Worm (Caenorhabditis elegans): ENCODE results near the gene flp-12.

DNA sequence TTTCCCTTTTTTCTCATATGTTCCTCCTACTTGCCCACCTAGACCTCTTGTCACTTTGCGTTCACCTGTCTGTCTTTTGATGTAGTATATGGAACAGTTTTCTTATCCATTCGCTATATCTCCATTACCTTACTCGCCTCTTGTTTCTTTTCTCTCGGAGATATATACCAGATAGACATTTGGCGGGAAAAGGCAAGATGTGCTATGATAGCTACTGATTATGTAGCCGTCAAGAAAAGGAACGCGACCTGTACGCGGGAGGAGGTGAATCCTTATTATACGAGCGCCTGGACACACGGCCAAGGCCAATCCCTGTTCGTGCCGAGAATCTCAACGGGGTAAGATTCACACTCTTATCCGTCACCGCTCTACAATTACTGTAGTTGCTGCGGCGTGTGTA, 39.1 kb downstream of the flp-12 start:
- TF ChIP-seq ztf-29 (GFP tag; IDR thresholded peaks at IDR 0.05) (no peak), flt-1 (GFP tag; IDR thresholded peaks at IDR 0.05) (no peak), ztf-23 (GFP tag; IDR thresholded peaks at IDR 0.05) (no peak), klf-2 (GFP tag; conservative IDR thresholded peaks at IDR 0.05) (no peak), med-1 (GFP tag; optimal IDR thresholded peaks at IDR 0.05; ENCODE audit: insufficient read depth) (no peak), tab-1 (GFP tag; IDR thresholded peaks at IDR 0.05) (no peak), ref-1 (GFP tag; conservative IDR thresholded peaks at IDR 0.05) (no peak), cog-1 (tag; optimal IDR thresholded peaks at IDR 0.05) (no peak)

Measured in whole organism, midembryonic.